Worm (Caenorhabditis elegans) whole organism, L1 larva: Measurements from ENCODE around the gene Y66D12A.8.

ENCODE experiments used
- C16A3.4 ChIP-seq: fragments of 150-350 bp; optimal IDR thresholded peaks from 2 replicates; lab custom pipeline; 2014; ENCODE audit warnings: missing biosample characterization, missing genetic modification characterization
- Y116A8C.19 ChIP-seq: sonication (generic microtip); optimal IDR thresholded peaks from 2 replicates; lab custom pipeline; 2016; ENCODE audit warnings: missing compliant biosample characterization, missing genetic modification characterization, borderline replicate concordance
- aha-1 ChIP-seq: fragments of 150-350 bp; optimal IDR thresholded peaks from 2 replicates; lab custom pipeline; 2014; ENCODE audit warnings: missing biosample characterization, missing genetic modification characterization
- aly-2 ChIP-seq: fragments of 150-350 bp; optimal IDR thresholded peaks from 2 replicates; lab custom pipeline; 2014; ENCODE audit warnings: missing biosample characterization, missing genetic modification characterization
- ceh-63 ChIP-seq: fragments of 200-800 bp; sonication (Bioruptor generic); optimal IDR thresholded peaks from 2 replicates; lab custom pipeline; 2018; ENCODE audit warnings: mild to moderate bottlenecking, missing genetic modification characterization, missing compliant biosample characterization
- ceh-82 ChIP-seq, 3 experiments: fragments of 150-350 bp in 1 of 3; sonication (generic microtip) in 2 of 3; optimal IDR thresholded peaks; 2 replicates each; lab custom pipeline; 2014 to 2017; ENCODE audit warnings: missing biosample characterization in 3 of 3, missing genetic modification characterization in 3 of 3
- ceh-90 ChIP-seq: sonication (generic microtip); optimal IDR thresholded peaks from 2 replicates; lab custom pipeline; 2016; ENCODE audit warnings: missing genetic modification characterization, missing compliant biosample characterization
- ces-1 ChIP-seq: fragments of 150-350 bp; optimal IDR thresholded peaks from 2 replicates; lab custom pipeline; 2014; ENCODE audit warnings: missing biosample characterization, missing genetic modification reagents, missing genetic modification characterization
- efl-1 ChIP-seq, 4 experiments: fragments of 150-350 bp; optimal IDR thresholded peaks in 3 of 4; peaks in 1 of 4; 1 replicate in 1 of 4; 2 replicates in 3 of 4; lab custom pipeline; 2014; ENCODE audit warnings: missing biosample characterization in 2 of 4, missing genetic modification characterization in 2 of 4, missing genetic modification reagents in 2 of 4
- egl-13 ChIP-seq: sonication (generic microtip); optimal IDR thresholded peaks from 2 replicates; lab custom pipeline; 2016; ENCODE audit warnings: missing genotype, missing genetic modification reagents, missing genetic modification characterization, missing compliant biosample characterization
- egl-27 ChIP-seq, 2 experiments: fragments of 150-350 bp in 1 of 2; sonication (generic microtip); optimal IDR thresholded peaks; 3 replicates each; lab custom pipeline; 2017 to 2018; ENCODE audit warnings: missing biosample characterization in 2 of 2, missing genetic modification characterization in 2 of 2, missing genetic modification reagents in 2 of 2
- fkh-10 ChIP-seq: sonication (generic microtip); optimal IDR thresholded peaks from 2 replicates; lab custom pipeline; 2017; ENCODE audit warnings: missing biosample characterization, missing genetic modification reagents, missing genetic modification characterization
- fkh-4 ChIP-seq: sonication (generic microtip); optimal IDR thresholded peaks from 2 replicates; lab custom pipeline; 2016; ENCODE audit warnings: missing compliant biosample characterization, missing genetic modification characterization, borderline replicate concordance
- fkh-8 ChIP-seq: sonication (generic microtip); optimal IDR thresholded peaks from 2 replicates; lab custom pipeline; 2016; ENCODE audit warnings: mild to moderate bottlenecking, missing genetic modification characterization, missing compliant biosample characterization
- grh-1 ChIP-seq: fragments of 200-800 bp; sonication (Bioruptor generic); IDR thresholded peaks from 2 replicates; pipeline ENCODE4 v1.3.6; 2022; ENCODE audit warnings: missing genetic modification reagents, missing genetic modification characterization, missing compliant biosample characterization
- hlh-17 ChIP-seq: fragments of 200-800 bp; sonication (Bioruptor generic); optimal IDR thresholded peaks from 2 replicates; lab custom pipeline; 2018; ENCODE audit warnings: missing genetic modification characterization, mild to moderate bottlenecking, missing compliant biosample characterization, moderate library complexity, borderline replicate concordance
- hpl-2 ChIP-seq: fragments of 150-350 bp; optimal IDR thresholded peaks from 2 replicates; lab custom pipeline; 2014; ENCODE audit warnings: missing biosample characterization, missing genetic modification reagents, missing genetic modification characterization
- isw-1 ChIP-seq: fragments of 200-800 bp; sonication (Bioruptor generic); IDR thresholded peaks from 2 replicates; pipeline ENCODE4 v1.3.6; 2022; ENCODE audit warnings: missing genetic modification characterization, missing compliant biosample characterization
- lin-14 ChIP-seq: fragments of 200-800 bp; sonication (Bioruptor generic); optimal IDR thresholded peaks from 2 replicates; lab custom pipeline; 2018; ENCODE audit warnings: mild to moderate bottlenecking, missing genetic modification characterization, moderate library complexity, missing compliant biosample characterization
- lin-15B ChIP-seq: fragments of 150-350 bp; sonication (generic microtip); optimal IDR thresholded peaks from 3 replicates; lab custom pipeline; 2014; ENCODE audit warnings: missing biosample characterization, missing genetic modification characterization
- lin-35 ChIP-seq, 2 experiments: fragments of 150-350 bp; optimal IDR thresholded peaks; 2 replicates each; lab custom pipeline; 2014; ENCODE audit warnings: missing biosample characterization in 2 of 2, missing genetic modification characterization in 2 of 2, missing genetic modification reagents in 2 of 2
- lsy-2 ChIP-seq, 2 experiments: fragments of 150-350 bp; optimal IDR thresholded peaks; 2 replicates each; lab custom pipeline; 2014; ENCODE audit warnings: missing biosample characterization in 2 of 2, missing genetic modification characterization in 2 of 2
- mab-9 ChIP-seq: fragments of 200-800 bp; sonication (Bioruptor generic); IDR thresholded peaks from 2 replicates; pipeline ENCODE4 v1.3.6; 2022; ENCODE audit warnings: missing genetic modification reagents, missing genetic modification characterization, missing compliant biosample characterization
- mef-2 ChIP-seq: fragments of 150-350 bp; optimal IDR thresholded peaks from 2 replicates; lab custom pipeline; 2014; ENCODE audit warnings: missing biosample characterization, missing genetic modification characterization
- mep-1 ChIP-seq: fragments of 150-350 bp; optimal IDR thresholded peaks from 2 replicates; lab custom pipeline; 2014; ENCODE audit warnings: missing biosample characterization, missing genetic modification characterization
- nhr-12 ChIP-seq: sonication (generic microtip); optimal IDR thresholded peaks from 2 replicates; lab custom pipeline; 2017; ENCODE audit warnings: missing biosample characterization, missing genetic modification characterization
- nhr-19 ChIP-seq: fragments of 200-800 bp; sonication (Bioruptor generic); conservative IDR thresholded peaks from 2 replicates; pipeline ENCODE4 v1.3.6; 2022; ENCODE audit warnings: missing genetic modification characterization, missing compliant biosample characterization
- nhr-237 ChIP-seq: fragments of 150-350 bp; optimal IDR thresholded peaks from 2 replicates; lab custom pipeline; 2014; ENCODE audit warnings: missing biosample characterization, missing genetic modification characterization
- nhr-28 ChIP-seq: fragments of 150-350 bp; optimal IDR thresholded peaks from 2 replicates; lab custom pipeline; 2014; ENCODE audit warnings: missing biosample characterization, missing genetic modification characterization
- nhr-47 ChIP-seq: sonication (generic microtip); optimal IDR thresholded peaks from 2 replicates; lab custom pipeline; 2016; ENCODE audit warnings: mild to moderate bottlenecking, missing genetic modification characterization, moderate library complexity, missing compliant biosample characterization
- nhr-76 ChIP-seq: sonication (generic microtip); optimal IDR thresholded peaks from 2 replicates; lab custom pipeline; 2017; ENCODE audit warnings: missing biosample characterization, missing genetic modification characterization
- nhr-84 ChIP-seq: sonication (generic microtip); optimal IDR thresholded peaks from 2 replicates; lab custom pipeline; 2017; ENCODE audit warnings: missing biosample characterization, missing genetic modification characterization
- nhr-85 ChIP-seq: sonication (generic microtip); peaks from one replicate; lab custom pipeline; 2016; ENCODE audit warnings: missing genetic modification characterization, inconsistent platforms, missing compliant biosample characterization
- nhr-90 ChIP-seq: sonication (generic microtip); optimal IDR thresholded peaks from 2 replicates; lab custom pipeline; 2016; ENCODE audit warnings: mild to moderate bottlenecking, missing genetic modification characterization, missing compliant biosample characterization; ENCODE audit not compliant: poor library complexity
- pax-3 ChIP-seq: fragments of 200-800 bp; sonication (Bioruptor generic); optimal IDR thresholded peaks from 2 replicates; lab custom pipeline; 2018; ENCODE audit warnings: mild to moderate bottlenecking, missing genetic modification characterization, moderate library complexity, missing compliant biosample characterization
- pqm-1 ChIP-seq: sonication (generic microtip); optimal IDR thresholded peaks from 3 replicates; lab custom pipeline; 2017; ENCODE audit warnings: missing biosample characterization, missing genetic modification characterization
- rnt-1 ChIP-seq: sonication (generic microtip); optimal IDR thresholded peaks from 2 replicates; lab custom pipeline; 2016; ENCODE audit warnings: mild to moderate bottlenecking, missing genetic modification characterization, moderate library complexity, missing compliant biosample characterization
- snu-23 ChIP-seq: sonication (generic microtip); optimal IDR thresholded peaks from 2 replicates; lab custom pipeline; 2016; ENCODE audit warnings: missing genetic modification characterization, missing compliant biosample characterization
- sptf-1 ChIP-seq: fragments of 150-350 bp; optimal IDR thresholded peaks from 2 replicates; lab custom pipeline; 2014; ENCODE audit warnings: missing biosample characterization, missing genetic modification characterization
- swsn-7 ChIP-seq: sonication (generic microtip); optimal IDR thresholded peaks from 2 replicates; lab custom pipeline; 2016; ENCODE audit warnings: missing genetic modification characterization, missing compliant biosample characterization
- tbx-2 ChIP-seq: sonication (generic microtip); optimal IDR thresholded peaks from 2 replicates; lab custom pipeline; 2016; ENCODE audit warnings: missing genetic modification characterization, missing compliant biosample characterization
- unc-130 ChIP-seq: fragments of 150-350 bp; optimal IDR thresholded peaks from 2 replicates; lab custom pipeline; 2017; ENCODE audit warnings: missing biosample characterization, missing genetic modification characterization, inconsistent platforms
- unc-30 ChIP-seq: sonication (generic microtip); optimal IDR thresholded peaks from 2 replicates; lab custom pipeline; 2017; ENCODE audit warnings: missing biosample characterization, missing genetic modification characterization
- unc-62 ChIP-seq: fragments of 150-350 bp; optimal IDR thresholded peaks from 2 replicates; lab custom pipeline; 2014; ENCODE audit warnings: missing biosample characterization, missing genetic modification reagents, missing genetic modification characterization
- unc-86 ChIP-seq: sonication (generic microtip); optimal IDR thresholded peaks from 2 replicates; lab custom pipeline; 2016; ENCODE audit warnings: missing genetic modification characterization, missing compliant biosample characterization
- zip-4 ChIP-seq: fragments of 200-800 bp; sonication (Bioruptor generic); optimal IDR thresholded peaks from 2 replicates; lab custom pipeline; 2018; ENCODE audit warnings: mild to moderate bottlenecking, missing genetic modification characterization, moderate library complexity, missing compliant biosample characterization
- ztf-11 ChIP-seq, 2 experiments: sonication (generic microtip); optimal IDR thresholded peaks; 2 replicates each; lab custom pipeline; 2016 to 2017; ENCODE audit warnings: missing genetic modification characterization in 2 of 2, missing biosample characterization in 1 of 2, missing compliant biosample characterization in 1 of 2

The Y66D12A.8 gene

ce11 chrIII:11580428-11580885, 6.4 kb downstream of the Y66D12A.8 start, which contains the start of gene Y66D12A.7 (continued):
- TF ChIP-seq rnt-1 = no peak
- no peak for TF ChIP-seq C16A3.4 (tag; lab: Kevin White, UChicago)
- no peak for TF ChIP-seq aly-2 (tag; lab: Kevin White, UChicago)
- peak; percentile 31 for TF ChIP-seq nhr-47
- no peak for TF ChIP-seq ceh-90 (tag; lab: Kevin White, UChicago)
- no peak for TF ChIP-seq unc-30 (tag; lab: Kevin White, UChicago)
- no peak for TF ChIP-seq pax-3
- no peak for TF ChIP-seq fkh-10 (GFP tag; lab: Kevin White, UChicago)
- TF ChIP-seq ces-1 = no peak
- TF ChIP-seq lsy-2 (tag; optimal IDR thresholded peaks at IDR 0.05; lab: Kevin White, UChicago) = peak; percentile 17 to 68
- no peak for TF ChIP-seq nhr-85 (tag; lab: Kevin White, UChicago)
- TF ChIP-seq aha-1 (tag; lab: Kevin White, UChicago) = no peak
- TF ChIP-seq egl-13 (tag; lab: Kevin White, UChicago) = no peak
- TF ChIP-seq unc-130 = no peak
- TF ChIP-seq mef-2 = no peak
- no peak for TF ChIP-seq isw-1 (GFP tag; lab: Robert Waterston, UW)
- TF ChIP-seq ztf-11 (tag; optimal IDR thresholded peaks at IDR 0.05; lab: Kevin White, UChicago) = no peak
- TF ChIP-seq nhr-19 (GFP tag; lab: Robert Waterston, UW) = peak; percentile 24; the same call in 1 of the 2 replicates
- no peak for TF ChIP-seq nhr-76 (tag; lab: Kevin White, UChicago)
- TF ChIP-seq tbx-2 = no peak
- TF ChIP-seq Y116A8C.19 (tag; lab: Kevin White, UChicago) = no peak
- no peak for TF ChIP-seq grh-1 (GFP tag; lab: Robert Waterston, UW)
- peak; percentile 53 for TF ChIP-seq lin-15B (tag; lab: Kevin White, UChicago)
- no peak for TF ChIP-seq unc-86 (tag; lab: Kevin White, UChicago)
- no peak for TF ChIP-seq egl-27 (tag; optimal IDR thresholded peaks at IDR 0.05; lab: Kevin White, UChicago)
- no peak for TF ChIP-seq hpl-2 (GFP tag; lab: Kevin White, UChicago)
- no peak for TF ChIP-seq fkh-4 (tag; lab: Kevin White, UChicago)
- TF ChIP-seq nhr-12 (tag; lab: Kevin White, UChicago) = no peak
- peak; percentile 86 to 94 for TF ChIP-seq lin-35 (GFP tag; optimal IDR thresholded peaks at IDR 0.05; lab: Kevin White, UChicago)
- no peak for TF ChIP-seq snu-23
- TF ChIP-seq, all 84 proteins: peak for 12

- no peak for TF ChIP-seq ceh-63 (GFP tag; lab: Kevin White, UChicago)
- TF ChIP-seq efl-1 (optimal IDR thresholded peaks at IDR 0.05; lab: Kevin White, UChicago) = peak in 1 of 2 experiments; percentile 71
- peak; percentile 9 to 66 for TF ChIP-seq efl-1 (GFP tag; optimal IDR thresholded peaks at IDR 0.05 in 1 of 2; lab: Kevin White, UChicago)
- peak; percentile 20 for TF ChIP-seq nhr-85 (tag; lab: Kevin White, UChicago)
- no peak for TF ChIP-seq zip-4 (GFP tag; lab: Kevin White, UChicago)
Observed at ce11 chrIII:11581372-11581771, 7.4 kb downstream of the Y66D12A.8 start, which contains the start of the genes Y66D12A.6 and ceh-92. Gene Y66D12A.6 (minus strand): TSS chrIII:11581402. Gene ceh-92 (plus strand): TSS chrIII:11581600.

- no peak for TF ChIP-seq sptf-1 (tag; lab: Kevin White, UChicago)
- no peak for TF ChIP-seq Y116A8C.19 (tag; lab: Kevin White, UChicago)
- TF ChIP-seq nhr-47 = no peak
- no peak for TF ChIP-seq hlh-17
- TF ChIP-seq fkh-8 (tag; lab: Kevin White, UChicago) = no peak
- no peak for TF ChIP-seq fkh-10 (GFP tag; lab: Kevin White, UChicago)
- no peak for TF ChIP-seq nhr-84 (tag; lab: Kevin White, UChicago)
Observed at ce11 chrIII:11582569-11582968, 8.5 kb downstream of the Y66D12A.8 start.

DNA sequence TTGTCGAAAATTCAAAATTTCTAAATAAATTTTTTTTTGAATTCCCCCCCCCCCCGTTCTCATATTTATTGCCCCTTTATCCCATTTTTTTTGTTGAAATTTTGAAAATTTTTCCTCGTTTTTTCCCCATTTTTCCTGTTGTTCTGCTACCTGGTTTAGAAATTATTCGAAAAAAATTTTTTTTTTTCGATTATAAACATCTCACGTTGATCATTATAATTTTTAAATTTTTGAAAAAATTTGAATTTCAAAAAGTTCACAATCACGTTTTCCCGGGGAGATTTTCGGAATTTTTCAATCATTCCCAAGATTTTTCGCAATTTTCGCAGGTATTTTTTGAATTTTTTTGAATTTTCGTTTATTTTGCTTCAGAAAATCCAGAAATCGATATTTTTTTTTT, 14.9 kb downstream of the Y66D12A.8 start, which contains the start of gene Y66D12A.3:
Y66D12A.3 (plus strand) TSS at position 301 of the 400 bp plus-strand sequence.
- TF ChIP-seq mab-9 (GFP tag; lab: Robert Waterston, UW) (no peak), unc-62 (GFP tag; lab: Kevin White, UChicago) (no peak), ceh-82 (tag; optimal IDR thresholded peaks at IDR 0.05; lab: Kevin White, UChicago) (no peak), nhr-90 (no peak), nhr-47 (no peak), ces-1 (no peak), mep-1 (no peak), nhr-28 (tag; lab: Kevin White, UChicago) (no peak), lin-35 (GFP tag; optimal IDR thresholded peaks at IDR 0.05; lab: Kevin White, UChicago) (no peak), nhr-237 (tag; lab: Kevin White, UChicago) (no peak), lsy-2 (tag; optimal IDR thresholded peaks at IDR 0.05; lab: Kevin White, UChicago) (no peak), swsn-7 (tag; lab: Kevin White, UChicago) (no peak), lin-14 (GFP tag; lab: Kevin White, UChicago) (no peak), mef-2 (no peak), pqm-1 (tag; lab: Kevin White, UChicago) (no peak), aha-1 (tag; lab: Kevin White, UChicago) (no peak)
